Fruit fly (Drosophila melanogaster): Measurements from ENCODE around the gene mtSSB.
A peak's percentile ranks its signal among the peaks of the same experiment; 100 is the strongest.

mtSSB gene

DNA sequence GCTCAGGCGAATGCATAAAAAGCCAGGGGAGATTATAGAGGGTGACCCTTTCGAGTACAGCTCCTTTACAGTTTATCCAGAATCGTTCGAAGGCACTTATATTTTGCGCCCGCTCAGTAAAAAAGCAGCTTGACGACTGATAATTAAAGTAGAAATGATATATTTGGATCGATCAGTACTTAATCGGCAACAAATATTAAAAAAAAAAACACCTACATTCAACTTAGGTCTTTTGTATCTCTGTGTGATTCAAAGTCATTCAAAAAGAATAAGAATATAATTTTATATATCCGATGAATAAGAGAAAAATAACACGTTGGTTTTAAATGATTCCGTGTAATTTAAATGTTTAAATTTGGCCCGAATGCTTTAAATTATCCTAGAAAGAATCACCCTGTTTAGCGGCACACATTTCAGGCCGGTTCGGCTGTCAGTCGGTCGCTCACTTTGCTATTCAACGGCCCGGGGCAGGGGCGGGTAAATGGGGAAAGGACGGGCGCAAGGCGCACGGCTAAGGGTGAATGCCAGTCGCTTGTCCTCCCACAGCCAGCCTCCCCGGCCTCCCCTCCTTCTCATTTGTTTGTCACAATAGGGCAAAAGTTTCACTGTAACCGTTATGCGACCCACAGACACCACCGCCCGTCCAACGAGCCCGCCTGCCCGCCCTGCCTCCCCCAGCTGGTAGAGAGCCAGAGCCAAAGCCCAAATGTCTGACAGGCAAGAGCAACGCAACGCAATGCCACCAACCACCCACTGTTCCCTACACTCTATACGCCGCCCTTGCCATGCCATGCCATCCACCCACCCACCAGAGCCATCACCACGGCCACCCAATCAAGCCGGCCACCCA, 8.0 kb upstream of the mtSSB start (continued):
- TF ChIP-seq CG11762 (GFP tag; optimal IDR thresholded peaks at IDR 0.05; ENCODE audit: insufficient read depth) (peak; percentile 24), acj6 (GFP tag; optimal IDR thresholded peaks at IDR 0.05) (peak; percentile 25), Ets96B (tag; optimal IDR thresholded peaks at IDR 0.05) (peak; percentile 49), dsx (GFP tag; optimal IDR thresholded peaks at IDR 0.05; ENCODE audit: poor library complexity, severe bottlenecking) (peak; percentile 13), topi (GFP tag; optimal IDR thresholded peaks at IDR 0.05) (peak; percentile 42), eg (GFP tag; IDR thresholded peaks at IDR 0.05) (0 out of 3 replicates have a peak, but pooled peaks have one; percentile 7), Sox102F (GFP tag; optimal IDR thresholded peaks at IDR 0.05) (no peak), vri (GFP tag; optimal IDR thresholded peaks at IDR 0.05) (no peak), CG10631 (GFP tag; optimal IDR thresholded peaks at IDR 0.05) (peak; percentile 59), spab (GFP tag; optimal IDR thresholded peaks at IDR 0.05) (peak; percentile 36), esn (GFP tag; optimal IDR thresholded peaks at IDR 0.05) (peak; percentile 52), CG8119 (GFP tag; IDR thresholded peaks at IDR 0.05) (peak; percentile 26; the same call in 1 of the 3 replicates), CG31627 (GFP tag; optimal IDR thresholded peaks at IDR 0.05) (no peak), OdsH (GFP tag; optimal IDR thresholded peaks at IDR 0.05) (peak; percentile 21), CG15336 (GFP tag; IDR thresholded peaks at IDR 0.05) (peak; percentile 19), Met (GFP tag; optimal IDR thresholded peaks at IDR 0.05) (peak; percentile 68), lz (GFP tag; optimal IDR thresholded peaks at IDR 0.05) (peak; percentile 34), Ets21C (GFP tag; optimal IDR thresholded peaks at IDR 0.05) (no peak), Sox15 (GFP tag; optimal IDR thresholded peaks at IDR 0.05) (no peak), CG6808 (GFP tag; optimal IDR thresholded peaks at IDR 0.05) (peak; percentile 78), CG11902 (GFP tag; optimal IDR thresholded peaks at IDR 0.05) (peak; percentile 37), svp (GFP tag) (peak; percentile 45), dac (GFP tag; optimal IDR thresholded peaks at IDR 0.05) (no peak), net (GFP tag; optimal IDR thresholded peaks at IDR 0.05) (peak; percentile 31), Eip93F (GFP tag; optimal IDR thresholded peaks at IDR 0.05) (no peak), CG10669 (GFP tag; optimal IDR thresholded peaks at IDR 0.05) (peak; percentile 70), ss (GFP tag; optimal IDR thresholded peaks at IDR 0.05) (peak in 1 of 2 experiments; percentile 28)

DNA sequence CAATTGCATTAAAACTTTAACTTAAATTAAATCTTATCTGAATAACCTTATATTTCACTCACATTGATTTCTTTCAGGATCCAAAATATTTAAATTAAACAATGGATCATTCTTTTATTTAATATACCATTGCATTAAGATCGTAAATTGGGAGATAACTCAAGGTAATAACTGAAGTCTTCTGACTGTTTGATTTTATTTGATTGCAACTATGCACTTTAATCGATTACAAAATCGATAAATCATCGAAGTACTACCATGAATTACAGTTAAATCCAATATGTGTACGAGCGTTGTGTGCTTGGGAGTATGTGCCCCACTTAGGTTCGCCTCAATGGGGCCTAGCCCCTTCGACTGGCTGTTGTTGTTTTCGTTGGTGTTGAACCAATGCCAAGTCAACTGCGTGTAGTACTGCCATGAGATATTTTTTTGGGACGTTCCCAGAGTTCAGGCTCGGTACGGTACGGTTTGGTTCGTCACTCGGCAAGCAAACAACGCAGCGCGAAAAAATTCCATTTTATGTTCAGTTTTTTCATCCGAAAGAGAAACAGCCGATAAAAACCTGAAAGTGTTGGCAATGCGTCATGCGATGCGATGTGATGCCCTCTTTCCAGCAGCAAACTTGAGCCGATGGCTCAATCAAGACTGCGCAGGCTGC, 7.0 kb upstream of the mtSSB start:
- TF ChIP-seq fkh (GFP tag; optimal IDR thresholded peaks at IDR 0.05) (no peak), CG8119 (GFP tag; IDR thresholded peaks at IDR 0.05) (no peak), CG3032 (tag; optimal IDR thresholded peaks at IDR 0.05) (no peak), Sox102F (GFP tag; optimal IDR thresholded peaks at IDR 0.05) (peak; percentile 7), Met (GFP tag; optimal IDR thresholded peaks at IDR 0.05) (peak; percentile 26), CG1621 (tag; optimal IDR thresholded peaks at IDR 0.05) (peak; percentile 4), ss (GFP tag; optimal IDR thresholded peaks at IDR 0.05) (no peak), CG6163 (GFP tag; IDR thresholded peaks at IDR 0.05) (peak; percentile 48; the same call in 1 of the 3 replicates), Ets21C (GFP tag; optimal IDR thresholded peaks at IDR 0.05) (no peak), CG6854 (GFP tag; optimal IDR thresholded peaks at IDR 0.05) (peak; percentile 39), Blimp-1 (GFP tag; optimal IDR thresholded peaks at IDR 0.05) (peak; percentile 36), CG7368 (GFP tag; optimal IDR thresholded peaks at IDR 0.05) (no peak), CG32006 (GFP tag; optimal IDR thresholded peaks at IDR 0.05) (no peak), CG3919 (GFP tag; optimal IDR thresholded peaks at IDR 0.05) (peak; percentile 7), CG11762 (GFP tag; optimal IDR thresholded peaks at IDR 0.05; ENCODE audit: insufficient read depth) (no peak), esn (GFP tag; optimal IDR thresholded peaks at IDR 0.05) (peak; percentile 17), vri (GFP tag; optimal IDR thresholded peaks at IDR 0.05) (no peak), Eip78C (GFP tag) (peak; percentile 62), svp (GFP tag) (peak; percentile 58), CG4318 (GFP tag; optimal IDR thresholded peaks at IDR 0.05) (no peak)
